Fruit fly (Drosophila melanogaster) whole organism, embryonic: ENCODE data around the gene CG7806.

Source experiments
- Adf1 ChIP-seq: fragments of 200-800 bp; sonication (Bioruptor generic); IDR thresholded peaks from 2 replicates; pipeline ENCODE4 v1.3.6; 2022; ENCODE audit warnings: missing biosample characterization, missing genetic modification characterization
- Atf3 ChIP-seq: fragments of 200-800 bp; sonication (Bioruptor generic); optimal IDR thresholded peaks from 3 replicates; lab custom pipeline; 2016; ENCODE audit warnings: missing biosample characterization, missing genetic modification characterization
- CG10321 ChIP-seq: fragments of 200-800 bp; sonication (Bioruptor generic); IDR thresholded peaks from 2 replicates; pipeline ENCODE4 v1.3.6; 2022; ENCODE audit warnings: missing biosample characterization, missing genetic modification characterization
- CG13624 ChIP-seq: fragments of 200-800 bp; sonication (Bioruptor generic); optimal IDR thresholded peaks from 2 replicates; lab custom pipeline; 2016; ENCODE audit warnings: missing biosample characterization, missing genetic modification characterization
- CG15479 ChIP-seq: fragments of 200-800 bp; sonication (Bioruptor generic); optimal IDR thresholded peaks from 3 replicates; lab custom pipeline; 2019; ENCODE audit warnings: missing biosample characterization, mild to moderate bottlenecking, missing genetic modification characterization, moderate library complexity
- CG1603 ChIP-seq: fragments of 200-800 bp; sonication (Bioruptor generic); optimal IDR thresholded peaks from 2 replicates; lab custom pipeline; 2019; ENCODE audit warnings: missing biosample characterization, mild to moderate bottlenecking, missing genetic modification characterization, moderate library complexity
- CG2116 ChIP-seq: fragments of 200-800 bp; sonication (Bioruptor generic); optimal IDR thresholded peaks from 3 replicates; lab custom pipeline; 2018; ENCODE audit warnings: missing biosample characterization, mild to moderate bottlenecking, missing genetic modification characterization
- CG31388 ChIP-seq: fragments of 200-800 bp; sonication (Bioruptor generic); optimal IDR thresholded peaks from 2 replicates; lab custom pipeline; 2016; ENCODE audit warnings: missing biosample characterization, missing genetic modification characterization
- CG32772 ChIP-seq: fragments of 200-800 bp; sonication (Bioruptor generic); IDR thresholded peaks from 2 replicates; pipeline ENCODE4 v1.3.6; 2022; ENCODE audit warnings: missing biosample characterization, missing genetic modification characterization
- CG7271 ChIP-seq: fragments of 200-800 bp; sonication (Bioruptor generic); optimal IDR thresholded peaks from 2 replicates; lab custom pipeline; 2018; ENCODE audit warnings: missing biosample characterization, mild to moderate bottlenecking, missing genetic modification characterization, moderate library complexity
- CG7963 ChIP-seq: fragments of 200-800 bp; sonication (Bioruptor generic); IDR thresholded peaks from 3 replicates; pipeline ENCODE4 v1.3.6; 2022; ENCODE audit warnings: missing biosample characterization, missing genetic modification characterization; ENCODE audit not compliant: partially characterized antibody
- CG8359 ChIP-seq: fragments of 200-800 bp; sonication (Bioruptor generic); optimal IDR thresholded peaks from 2 replicates; lab custom pipeline; 2017; ENCODE audit warnings: missing biosample characterization, mild to moderate bottlenecking, missing genetic modification characterization, borderline replicate concordance
- Chrac-16 ChIP-seq: fragments of 200-800 bp; sonication (Bioruptor generic); optimal IDR thresholded peaks from 3 replicates; lab custom pipeline; 2016; ENCODE audit warnings: missing biosample characterization, missing genetic modification characterization
- Drgx ChIP-seq: fragments of 200-800 bp; sonication (Bioruptor generic); IDR thresholded peaks from 2 replicates; pipeline ENCODE4 v1.3.6; 2022; ENCODE audit warnings: missing biosample characterization, missing genetic modification characterization
- Eip74EF ChIP-seq, 2 experiments: fragments of 200-800 bp in 1 of 2; fragments of >200 bp in 1 of 2; sonication (Bioruptor generic) in 1 of 2; optimal IDR thresholded peaks; 2 replicates each; lab custom pipeline; 2017 to 2019; ENCODE audit warnings: missing biosample characterization in 2 of 2, missing genetic modification characterization in 2 of 2, mild to moderate bottlenecking in 1 of 2, moderate library complexity in 1 of 2
- Fer3 ChIP-seq: fragments of 200-800 bp; sonication (Bioruptor generic); optimal IDR thresholded peaks from 2 replicates; lab custom pipeline; 2018; ENCODE audit warnings: missing biosample characterization, mild to moderate bottlenecking, missing genetic modification characterization, moderate library complexity
- HHEX ChIP-seq: fragments of 200-800 bp; sonication (Bioruptor generic); optimal IDR thresholded peaks from 3 replicates; lab custom pipeline; 2017; ENCODE audit warnings: missing biosample characterization, mild to moderate bottlenecking, missing genetic modification characterization, missing genetic modification reagents
- HLH54F ChIP-seq: fragments of 200-800 bp; sonication (Bioruptor generic); optimal IDR thresholded peaks from 3 replicates; lab custom pipeline; 2016; ENCODE audit warnings: missing biosample characterization, missing genetic modification characterization
- Hr39 ChIP-seq: fragments of >200 bp; optimal IDR thresholded peaks from 2 replicates; lab custom pipeline; 2017
- Hr78 ChIP-seq, 2 experiments: fragments of 200-800 bp in 1 of 2; fragments of >200 bp in 1 of 2; sonication (Bioruptor generic) in 1 of 2; optimal IDR thresholded peaks; 2 replicates each; lab custom pipeline; 2017 to 2019; ENCODE audit warnings: missing biosample characterization in 2 of 2, missing genetic modification characterization in 2 of 2, mild to moderate bottlenecking in 1 of 2, moderate library complexity in 1 of 2
- Lpt ChIP-seq: fragments of >200 bp; optimal IDR thresholded peaks from 2 replicates; lab custom pipeline; 2018; ENCODE audit warnings: missing biosample characterization, missing genetic modification characterization
- MBD-R2 ChIP-seq: fragments of 200-800 bp; sonication (Bioruptor generic); IDR thresholded peaks from 2 replicates; pipeline ENCODE4 v1.3.6; 2022; ENCODE audit warnings: missing biosample characterization, missing genetic modification characterization
- Meics ChIP-seq: fragments of 200-800 bp; sonication (Bioruptor generic); optimal IDR thresholded peaks from 2 replicates; lab custom pipeline; 2017; ENCODE audit warnings: missing biosample characterization, mild to moderate bottlenecking, missing genetic modification characterization
- Myb ChIP-seq: fragments of 200-800 bp; sonication (Bioruptor generic); optimal IDR thresholded peaks from 2 replicates; lab custom pipeline; 2016; ENCODE audit warnings: missing biosample characterization, missing genetic modification characterization
- NC2α ChIP-seq: fragments of 200-800 bp; sonication (Bioruptor generic); optimal IDR thresholded peaks from 2 replicates; lab custom pipeline; 2016; ENCODE audit warnings: missing biosample characterization, missing genetic modification characterization
- NK7.1 ChIP-seq: fragments of 200-800 bp; sonication (Bioruptor generic); optimal IDR thresholded peaks from 3 replicates; lab custom pipeline; 2016; ENCODE audit warnings: missing biosample characterization, missing genetic modification characterization
- Oli ChIP-seq: fragments of 200-800 bp; sonication (Bioruptor generic); optimal IDR thresholded peaks from 2 replicates; lab custom pipeline; 2018; ENCODE audit warnings: missing biosample characterization, mild to moderate bottlenecking, missing genetic modification characterization, moderate library complexity
- Sin3A ChIP-seq: fragments of >200 bp; optimal IDR thresholded peaks from 2 replicates; lab custom pipeline; 2018
- Sox102F ChIP-seq: fragments of 200-800 bp; sonication (Bioruptor generic); optimal IDR thresholded peaks from 2 replicates; lab custom pipeline; 2018; ENCODE audit warnings: missing biosample characterization, mild to moderate bottlenecking, missing genetic modification characterization, moderate library complexity
- Stat92E ChIP-seq, 3 experiments: fragments of >200 bp in 2 of 3; fragments of 200-800 bp in 1 of 3; sonication (Bioruptor generic) in 1 of 3; optimal IDR thresholded peaks; 2 replicates each; lab custom pipeline; 2017 to 2019; ENCODE audit warnings: missing biosample characterization in 3 of 3, missing genetic modification characterization in 3 of 3, mild to moderate bottlenecking in 1 of 3, moderate library complexity in 1 of 3
- YL-1 ChIP-seq: fragments of 200-800 bp; sonication (Bioruptor generic); optimal IDR thresholded peaks from 3 replicates; lab custom pipeline; 2017; ENCODE audit warnings: missing biosample characterization, mild to moderate bottlenecking, missing genetic modification characterization
- cad ChIP-seq: fragments of >200 bp; optimal IDR thresholded peaks from 2 replicates; lab custom pipeline; 2017; ENCODE audit warnings: missing biosample characterization, missing genetic modification characterization
- chif ChIP-seq, 2 experiments: fragments of 200-800 bp; sonication (Bioruptor generic); optimal IDR thresholded peaks; 3 replicates each; lab custom pipeline; 2016; ENCODE audit warnings: missing biosample characterization in 2 of 2, missing genetic modification characterization in 2 of 2
- crol ChIP-seq: fragments of 200-800 bp; sonication (Bioruptor generic); IDR thresholded peaks from 2 replicates; pipeline ENCODE4 v1.3.6; 2022; ENCODE audit warnings: missing biosample characterization, missing genetic modification characterization
- crp ChIP-seq, 2 experiments: fragments of 200-800 bp; sonication (Bioruptor generic); optimal IDR thresholded peaks; 2 replicates in 1 of 2; 3 replicates in 1 of 2; lab custom pipeline; 2017; ENCODE audit warnings: missing biosample characterization in 2 of 2, missing genetic modification characterization in 2 of 2, mild to moderate bottlenecking in 1 of 2, moderate library complexity in 1 of 2
- dysf ChIP-seq: fragments of 200-800 bp; sonication (Bioruptor generic); IDR thresholded peaks from 3 replicates; pipeline ENCODE4 v1.3.6; 2022; ENCODE audit warnings: missing biosample characterization, missing genetic modification characterization
- hbn ChIP-seq: fragments of 200-800 bp; sonication (Bioruptor generic); IDR thresholded peaks from 2 replicates; pipeline ENCODE4 v1.3.6; 2022; ENCODE audit warnings: missing biosample characterization, missing genetic modification characterization; ENCODE audit not compliant: partially characterized antibody
- ken ChIP-seq: fragments of 200-800 bp; sonication (Bioruptor generic); IDR thresholded peaks from 3 replicates; pipeline ENCODE4 v1.3.6; 2022; ENCODE audit warnings: missing biosample characterization, missing genetic modification characterization
- kni ChIP-seq: fragments of 200-800 bp; sonication (Bioruptor generic); optimal IDR thresholded peaks from 3 replicates; lab custom pipeline; 2017; ENCODE audit warnings: mild to moderate bottlenecking, missing biosample characterization, missing genetic modification reagents, missing genetic modification characterization
- maf-S ChIP-seq: fragments of 200-800 bp; sonication (Bioruptor generic); optimal IDR thresholded peaks from 2 replicates; lab custom pipeline; 2016; ENCODE audit warnings: missing biosample characterization, missing genetic modification characterization
- oc ChIP-seq: fragments of 200-800 bp; sonication (Bioruptor generic); optimal IDR thresholded peaks from 2 replicates; lab custom pipeline; 2018; ENCODE audit warnings: missing biosample characterization, mild to moderate bottlenecking, missing genetic modification characterization, moderate library complexity
- sc ChIP-seq, 3 experiments: fragments of >200 bp in 2 of 3; fragments of 200-800 bp in 1 of 3; sonication (Bioruptor generic) in 1 of 3; optimal IDR thresholded peaks; 2 replicates in 2 of 3; 3 replicates in 1 of 3; lab custom pipeline; 2017; ENCODE audit warnings: mild to moderate bottlenecking in 1 of 3, missing biosample characterization in 1 of 3, missing genetic modification characterization in 1 of 3, missing genetic modification reagents in 1 of 3
- sima ChIP-seq: fragments of 200-800 bp; sonication (Bioruptor generic); optimal IDR thresholded peaks from 2 replicates; lab custom pipeline; 2016; ENCODE audit warnings: missing biosample characterization, missing genetic modification characterization
- slou ChIP-seq: fragments of 200-800 bp; sonication (Bioruptor generic); optimal IDR thresholded peaks from 3 replicates; lab custom pipeline; 2016; ENCODE audit warnings: missing biosample characterization, missing genetic modification characterization
- slp2 ChIP-seq: fragments of 200-800 bp; sonication (Bioruptor generic); optimal IDR thresholded peaks from 2 replicates; lab custom pipeline; 2016; ENCODE audit warnings: missing biosample characterization, missing genetic modification characterization
- sr ChIP-seq: fragments of 200-800 bp; sonication (Bioruptor generic); IDR thresholded peaks from 3 replicates; pipeline ENCODE4 v1.3.6; 2022; ENCODE audit warnings: missing biosample characterization, missing genetic modification characterization
- tio ChIP-seq: fragments of 200-800 bp; sonication (Bioruptor generic); optimal IDR thresholded peaks from 2 replicates; lab custom pipeline; 2017; ENCODE audit warnings: missing biosample characterization, missing genetic modification characterization, inconsistent platforms
- ttk ChIP-seq: fragments of 200-800 bp; sonication (Bioruptor generic); IDR thresholded peaks from 2 replicates; pipeline ENCODE4 v2.1.2; 2022; ENCODE audit warnings: missing biosample characterization, missing genetic modification characterization
- tx ChIP-seq: fragments of 200-800 bp; sonication (Bioruptor generic); optimal IDR thresholded peaks from 2 replicates; lab custom pipeline; 2016; ENCODE audit warnings: missing biosample characterization, missing genetic modification characterization
- vfl ChIP-seq: fragments of 200-800 bp; sonication (Bioruptor generic); optimal IDR thresholded peaks from 2 replicates; lab custom pipeline; 2016; ENCODE audit warnings: missing biosample characterization, missing genetic modification characterization
- vvl ChIP-seq: fragments of 200-800 bp; sonication (Bioruptor generic); IDR thresholded peaks from 2 replicates; pipeline ENCODE4 v1.3.6; 2022; ENCODE audit warnings: missing biosample characterization, missing genetic modification characterization

The CG7806 gene

dm6 chr2L:8311091-8311490, at the start of gene CG7806, which contains the start of gene CG7810 (continued):
- TF ChIP-seq Lpt (GFP tag; lab: Kevin White, UChicago), result no peak
- TF ChIP-seq chif (GFP tag; optimal IDR thresholded peaks at IDR 0.05; lab: Kevin White, UChicago), result peak; percentile 83 to 92
- peak; percentile 86 for TF ChIP-seq CG32772 (GFP tag; lab: Robert Waterston, UW)
- no peak for TF ChIP-seq CG7963
- no peak for TF ChIP-seq sc (optimal IDR thresholded peaks at IDR 0.05; lab: Kevin White, UChicago)
- TF ChIP-seq sc (GFP tag; optimal IDR thresholded peaks at IDR 0.05; lab: Kevin White, UChicago), result peak; percentile 69
- no peak for TF ChIP-seq Sin3A
- peak; percentile 91 for TF ChIP-seq ttk (GFP tag; lab: Robert Waterston, UW)
- peak; percentile 58; the same call in 1 of the 2 replicates for TF ChIP-seq crol (GFP tag; lab: Robert Waterston, UW)
- TF ChIP-seq CG1603 (tag; lab: Kevin White, UChicago), result peak; percentile 72
- TF ChIP-seq vfl (GFP tag; lab: Kevin White, UChicago), result peak; percentile 88
- peak; percentile 42 for TF ChIP-seq kni
- TF ChIP-seq Myb (GFP tag; lab: Kevin White, UChicago), result peak; percentile 77
- TF ChIP-seq CG8359 (GFP tag; lab: Kevin White, UChicago), result peak; percentile 65
- TF ChIP-seq HHEX (GFP tag; lab: Kevin White, UChicago), result peak; percentile 80
- TF ChIP-seq YL-1 (GFP tag; lab: Kevin White, UChicago), result peak; percentile 91
- TF ChIP-seq CG10321 (GFP tag; lab: Robert Waterston, UW), result peak; percentile 70
- peak in 1 of 3 experiments; percentile 74 for TF ChIP-seq Stat92E (GFP tag; optimal IDR thresholded peaks at IDR 0.05; lab: Kevin White, UChicago)
- TF ChIP-seq vvl (GFP tag; lab: Robert Waterston, UW), result peak; percentile 98
- TF ChIP-seq slp2 (GFP tag; lab: Kevin White, UChicago), result peak; percentile 89
- peak; percentile 79 for TF ChIP-seq CG15479 (GFP tag; lab: Kevin White, UChicago)
- TF ChIP-seq oc (tag; lab: Kevin White, UChicago), result no peak
- peak; percentile 91 for TF ChIP-seq ken (GFP tag; lab: Robert Waterston, UW)
- TF ChIP-seq Oli (tag; lab: Kevin White, UChicago), result peak; percentile 88
- no peak for TF ChIP-seq Hr78 (GFP tag; optimal IDR thresholded peaks at IDR 0.05; lab: Kevin White, UChicago)
- TF ChIP-seq hbn (GFP tag; lab: Robert Waterston, UW), result no peak
- TF ChIP-seq Adf1 (GFP tag; lab: Robert Waterston, UW), result peak; percentile 65
- no peak for TF ChIP-seq tio (GFP tag; lab: Kevin White, UChicago)
- peak; percentile 92 for TF ChIP-seq dysf (GFP tag; lab: Robert Waterston, UW)

DNA sequence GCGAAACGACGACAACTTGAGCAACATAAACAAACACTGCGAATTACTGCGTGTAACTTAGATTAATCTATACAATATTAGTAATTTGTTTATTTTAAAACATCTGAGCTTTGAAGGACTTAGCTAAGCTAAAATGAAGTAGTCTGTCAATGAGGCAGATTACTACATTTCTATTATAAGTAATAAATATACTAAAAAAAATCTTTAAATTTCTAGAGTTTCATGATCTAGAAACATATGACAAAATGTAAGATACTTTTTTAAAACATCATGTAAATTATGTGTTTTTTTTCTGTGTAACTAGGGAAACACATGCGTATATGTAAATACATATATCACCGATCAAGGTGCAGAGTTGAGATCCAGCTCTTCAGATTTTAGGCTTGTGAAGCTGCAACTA, 45.1 kb upstream of the CG7806 start:
- TF ChIP-seq Hr39 (lab: Kevin White, UChicago) (no peak), Drgx (peak; percentile 86), maf-S (GFP tag; lab: Kevin White, UChicago) (no peak), CG2116 (GFP tag; lab: Kevin White, UChicago) (no peak), cad (no peak), crp (GFP tag; optimal IDR thresholded peaks at IDR 0.05; lab: Kevin White, UChicago) (peak in 1 of 2 experiments; percentile 4), CG13624 (no peak), NK7.1 (GFP tag; lab: Kevin White, UChicago) (no peak), MBD-R2 (GFP tag; lab: Robert Waterston, UW) (no peak), NC2α (GFP tag; lab: Kevin White, UChicago) (no peak), Sox102F (GFP tag; lab: Kevin White, UChicago) (peak; percentile 59), Atf3 (GFP tag; lab: Kevin White, UChicago) (no peak), slou (GFP tag; lab: Kevin White, UChicago) (no peak), sima (GFP tag; lab: Kevin White, UChicago) (no peak), CG7271 (tag; lab: Kevin White, UChicago) (no peak), Chrac-16 (no peak), Meics (peak; percentile 68), tx (GFP tag; lab: Kevin White, UChicago) (no peak), Fer3 (peak; percentile 58), CG31388 (GFP tag; lab: Kevin White, UChicago) (no peak), sr (GFP tag; lab: Robert Waterston, UW) (no peak), HLH54F (GFP tag; lab: Kevin White, UChicago) (no peak), Eip74EF (GFP tag; optimal IDR thresholded peaks at IDR 0.05; lab: Kevin White, UChicago) (peak in 1 of 2 experiments; percentile 74)
